Worm (Caenorhabditis elegans) whole organism, L4 larva: ENCODE measurements around the gene ZC116.5.

ENCODE experiments used
- D1046.2 ChIP-seq: fragments of 200-800 bp; sonication (Bioruptor generic); IDR thresholded peaks from 2 replicates; pipeline ENCODE4 v1.3.6; 2022; ENCODE audit warnings: missing genetic modification characterization, missing compliant biosample characterization
- F44E2.7 ChIP-seq: fragments of 200-800 bp; sonication (Bioruptor generic); IDR thresholded peaks from 2 replicates; pipeline ENCODE4 v2.1.2; 2022; ENCODE audit warnings: missing genetic modification characterization, missing compliant biosample characterization
- R02D3.7 ChIP-seq: fragments of 150-350 bp; sonication (generic microtip); optimal IDR thresholded peaks from 3 replicates; lab custom pipeline; 2014; ENCODE audit warnings: missing biosample characterization, missing genetic modification characterization
- Y105C5A.15 ChIP-seq: fragments of 200-800 bp; sonication (Bioruptor generic); IDR thresholded peaks from 2 replicates; pipeline ENCODE4 v1.3.6; 2022; ENCODE audit warnings: missing genetic modification characterization, missing compliant biosample characterization
- Y75B8A.6 ChIP-seq: fragments of 200-800 bp; sonication (Bioruptor generic); IDR thresholded peaks from 2 replicates; pipeline ENCODE4 v1.3.6; 2022; ENCODE audit warnings: missing genetic modification reagents, missing genetic modification characterization, missing compliant biosample characterization
- ZK337.2 ChIP-seq: fragments of 200-800 bp; sonication (Bioruptor generic); IDR thresholded peaks from 2 replicates; pipeline ENCODE4 v1.3.6; 2022; ENCODE audit warnings: missing genetic modification reagents, missing genetic modification characterization, missing compliant biosample characterization
- ZK546.5 ChIP-seq, 2 experiments: sonication (generic microtip); optimal IDR thresholded peaks; 2 replicates each; lab custom pipeline; 2017; ENCODE audit warnings: missing biosample characterization in 2 of 2, missing genetic modification characterization in 2 of 2
- aha-1 ChIP-seq: fragments of 150-350 bp; peaks from one replicate; lab custom pipeline; 2014; ENCODE audit warnings: missing biosample characterization, missing genetic modification characterization
- ama-1 ChIP-seq: fragments of 150-350 bp; optimal IDR thresholded peaks from 2 replicates; lab custom pipeline; 2014; ENCODE audit warnings: inconsistent platforms, mixed read lengths
- attf-4 ChIP-seq: sonication (generic microtip); optimal IDR thresholded peaks from 3 replicates; lab custom pipeline; 2017; ENCODE audit warnings: missing biosample characterization, missing genetic modification characterization
- ceh-44 ChIP-seq: fragments of 200-800 bp; sonication (Bioruptor generic); IDR thresholded peaks from 2 replicates; pipeline ENCODE4 v1.3.6; 2022; ENCODE audit warnings: missing genetic modification reagents, missing genetic modification characterization, missing compliant biosample characterization
- ces-1 ChIP-seq: fragments of 150-350 bp; sonication (generic microtip); optimal IDR thresholded peaks from 4 replicates; lab custom pipeline; 2014; ENCODE audit warnings: missing biosample characterization, missing genetic modification reagents, missing genetic modification characterization
- cey-2 ChIP-seq: sonication (generic microtip); optimal IDR thresholded peaks from 3 replicates; lab custom pipeline; 2017; ENCODE audit warnings: missing genetic modification characterization, mild to moderate bottlenecking, missing compliant biosample characterization, antibody characterized with exemption, borderline replicate concordance; ENCODE audit not compliant: insufficient read depth
- ctbp-1 ChIP-seq: fragments of 200-800 bp; sonication (Bioruptor generic); IDR thresholded peaks from 2 replicates; pipeline ENCODE4 v1.3.6; 2022; ENCODE audit warnings: missing genetic modification reagents, missing genetic modification characterization, missing compliant biosample characterization
- daf-16 ChIP-seq, 3 experiments: sonication (generic microtip); optimal IDR thresholded peaks; 2 replicates each; lab custom pipeline; 2016 to 2017; ENCODE audit warnings: missing genetic modification characterization in 3 of 3, missing genetic modification reagents in 3 of 3, mild to moderate bottlenecking in 2 of 3, missing compliant biosample characterization in 2 of 3, missing biosample characterization in 1 of 3, moderate library complexity in 1 of 3
- dmd-9 ChIP-seq: fragments of 200-800 bp; sonication (Bioruptor generic); IDR thresholded peaks from 2 replicates; pipeline ENCODE4 v1.3.6; 2022; ENCODE audit warnings: missing genetic modification reagents, missing genetic modification characterization, missing compliant biosample characterization
- duxl-1 ChIP-seq: sonication (generic microtip); optimal IDR thresholded peaks from 2 replicates; lab custom pipeline; 2016; ENCODE audit warnings: mild to moderate bottlenecking, missing genetic modification characterization, moderate library complexity, missing compliant biosample characterization; ENCODE audit not compliant: poor library complexity
- dve-1 ChIP-seq: sonication (generic microtip); optimal IDR thresholded peaks from 2 replicates; lab custom pipeline; 2017; ENCODE audit warnings: antibody characterized with exemption, mild to moderate bottlenecking, missing genetic modification characterization, missing compliant biosample characterization; ENCODE audit not compliant: insufficient read depth
- egl-27 ChIP-seq: sonication (generic microtip); optimal IDR thresholded peaks from 3 replicates; lab custom pipeline; 2017; ENCODE audit warnings: missing biosample characterization, missing genetic modification reagents, missing genetic modification characterization
- egl-43 ChIP-seq: fragments of 200-800 bp; sonication (Bioruptor generic); IDR thresholded peaks from 2 replicates; pipeline ENCODE4 v1.3.6; 2022; ENCODE audit warnings: missing genetic modification reagents, missing genetic modification characterization, missing compliant biosample characterization
- fos-1 ChIP-seq: fragments of 150-350 bp; optimal IDR thresholded peaks from 2 replicates; lab custom pipeline; 2014; ENCODE audit warnings: missing biosample characterization, missing genetic modification characterization
- hlh-30 ChIP-seq: sonication (generic microtip); optimal IDR thresholded peaks from 2 replicates; lab custom pipeline; 2017; ENCODE audit warnings: antibody characterized with exemption, mild to moderate bottlenecking, missing genetic modification characterization, missing compliant biosample characterization; ENCODE audit not compliant: insufficient read depth
- jun-1 ChIP-seq: fragments of 150-350 bp; optimal IDR thresholded peaks from 2 replicates; lab custom pipeline; 2014; ENCODE audit warnings: missing biosample characterization, missing genetic modification reagents, missing genetic modification characterization
- lin-15B ChIP-seq: fragments of 150-350 bp; sonication (generic microtip); optimal IDR thresholded peaks from 3 replicates; lab custom pipeline; 2014; ENCODE audit warnings: missing biosample characterization, missing genetic modification characterization
- lin-29 ChIP-seq: fragments of 200-800 bp; sonication (Bioruptor generic); IDR thresholded peaks from 2 replicates; pipeline ENCODE4 v1.3.6; 2022; ENCODE audit warnings: missing genetic modification reagents, missing genetic modification characterization, missing compliant biosample characterization
- lir-3 ChIP-seq: sonication (generic microtip); optimal IDR thresholded peaks from 2 replicates; lab custom pipeline; 2016; ENCODE audit warnings: mild to moderate bottlenecking, missing genetic modification characterization, missing compliant biosample characterization
- mdt-29 ChIP-seq: fragments of 200-800 bp; sonication (Bioruptor generic); IDR thresholded peaks from 2 replicates; pipeline ENCODE4 v1.3.6; 2022; ENCODE audit warnings: missing genetic modification reagents, missing genetic modification characterization, missing compliant biosample characterization
- mes-2 ChIP-seq: sonication (generic microtip); optimal IDR thresholded peaks from 2 replicates; lab custom pipeline; 2016; ENCODE audit warnings: missing genotype, mild to moderate bottlenecking, missing genetic modification characterization, missing compliant biosample characterization; ENCODE audit not compliant: poor library complexity, severe bottlenecking
- nhr-11 ChIP-seq: fragments of 150-350 bp; optimal IDR thresholded peaks from 2 replicates; lab custom pipeline; 2014; ENCODE audit warnings: missing biosample characterization, missing genetic modification characterization
- nhr-111 ChIP-seq: fragments of 200-800 bp; sonication (Bioruptor generic); optimal IDR thresholded peaks from 2 replicates; lab custom pipeline; 2018; ENCODE audit warnings: mild to moderate bottlenecking, missing genetic modification characterization, missing compliant biosample characterization
- nhr-25 ChIP-seq: sonication (generic microtip); optimal IDR thresholded peaks from 2 replicates; lab custom pipeline; 2017; ENCODE audit warnings: missing genetic modification characterization, mild to moderate bottlenecking, missing compliant biosample characterization, antibody characterized with exemption, moderate library complexity, borderline replicate concordance; ENCODE audit not compliant: insufficient read depth
- nhr-28 ChIP-seq: fragments of 150-350 bp; optimal IDR thresholded peaks from 2 replicates; lab custom pipeline; 2014; ENCODE audit warnings: missing biosample characterization, missing genetic modification characterization
- nhr-41 ChIP-seq: fragments of 200-800 bp; sonication (Bioruptor generic); IDR thresholded peaks from 2 replicates; pipeline ENCODE4 v1.3.6; 2022; ENCODE audit warnings: missing genetic modification reagents, missing genetic modification characterization, missing compliant biosample characterization
- nhr-48 ChIP-seq: sonication (generic microtip); optimal IDR thresholded peaks from 2 replicates; lab custom pipeline; 2016; ENCODE audit warnings: mild to moderate bottlenecking, missing genetic modification characterization, missing compliant biosample characterization
- nhr-6 ChIP-seq: fragments of 150-350 bp; optimal IDR thresholded peaks from 2 replicates; lab custom pipeline; 2014; ENCODE audit warnings: missing biosample characterization, missing genetic modification characterization
- pqm-1 ChIP-seq: sonication (generic microtip); optimal IDR thresholded peaks from 2 replicates; lab custom pipeline; 2017; ENCODE audit warnings: missing biosample characterization, missing genetic modification characterization
- rbr-2 ChIP-seq: sonication (generic microtip); optimal IDR thresholded peaks from 2 replicates; lab custom pipeline; 2016; ENCODE audit warnings: missing genotype, missing genetic modification characterization, missing compliant biosample characterization
- saeg-2 ChIP-seq: fragments of 200-800 bp; sonication (Bioruptor generic); IDR thresholded peaks from 2 replicates; pipeline ENCODE4 v1.3.6; 2022; ENCODE audit warnings: missing genetic modification reagents, missing genetic modification characterization, missing compliant biosample characterization
- sdz-12 ChIP-seq: fragments of 200-800 bp; sonication (Bioruptor generic); optimal IDR thresholded peaks from 2 replicates; lab custom pipeline; 2018; ENCODE audit warnings: mild to moderate bottlenecking, missing genetic modification characterization, missing compliant biosample characterization
- set-16 ChIP-seq: fragments of 200-800 bp; sonication (Bioruptor generic); IDR thresholded peaks from 2 replicates; pipeline ENCODE4 v1.3.6; 2022; ENCODE audit warnings: missing genetic modification reagents, missing genetic modification characterization, missing compliant biosample characterization
- skn-1 ChIP-seq: fragments of 150-350 bp; optimal IDR thresholded peaks from 2 replicates; lab custom pipeline; 2014; ENCODE audit warnings: missing biosample characterization, missing genetic modification characterization
- snpc-1.2 ChIP-seq: fragments of 200-800 bp; sonication (Bioruptor generic); IDR thresholded peaks from 2 replicates; pipeline ENCODE4 v1.3.6; 2022; ENCODE audit warnings: missing genetic modification reagents, missing genetic modification characterization, missing compliant biosample characterization
- spr-1 ChIP-seq: sonication (generic microtip); optimal IDR thresholded peaks from 2 replicates; lab custom pipeline; 2016; ENCODE audit warnings: mild to moderate bottlenecking, missing genetic modification characterization, missing compliant biosample characterization
- tag-97 ChIP-seq: fragments of 200-800 bp; sonication (Bioruptor generic); IDR thresholded peaks from 2 replicates; pipeline ENCODE4 v1.3.6; 2022; ENCODE audit warnings: missing genetic modification characterization, missing compliant biosample characterization
- tra-1 ChIP-seq: fragments of 200-800 bp; sonication (Bioruptor generic); IDR thresholded peaks from 2 replicates; pipeline ENCODE4 v1.3.6; 2022; ENCODE audit warnings: missing genetic modification reagents, missing genetic modification characterization, missing compliant biosample characterization
- unc-130 ChIP-seq: sonication (generic microtip); optimal IDR thresholded peaks from 2 replicates; lab custom pipeline; 2016; ENCODE audit warnings: missing genetic modification reagents, missing genetic modification characterization, missing compliant biosample characterization
- unc-62 ChIP-seq, 3 experiments: fragments of 150-350 bp in 1 of 3; sonication (generic microtip); optimal IDR thresholded peaks in 2 of 3; peaks in 1 of 3; 1 replicate in 1 of 3; 2 replicates in 2 of 3; lab custom pipeline; 2014 to 2017; ENCODE audit warnings: missing biosample characterization in 3 of 3, missing genetic modification characterization in 3 of 3, missing genetic modification reagents in 3 of 3, missing genotype in 1 of 3
- zfp-3 ChIP-seq: fragments of 200-800 bp; sonication (Bioruptor generic); conservative IDR thresholded peaks from 2 replicates; pipeline ENCODE4 v1.3.6; 2022; ENCODE audit warnings: missing genetic modification reagents, missing genetic modification characterization, missing compliant biosample characterization
- zip-11 ChIP-seq: fragments of 200-800 bp; sonication (Bioruptor generic); IDR thresholded peaks from 2 replicates; pipeline ENCODE4 v1.3.6; 2022; ENCODE audit warnings: missing genetic modification characterization, missing compliant biosample characterization

The ZC116.5 gene

ce11 chrV:12637238-12637690 lies 28.5 kb upstream of the ZC116.5 start, which contains the start of gene F56H9.2 (continued):
- no peak for TF ChIP-seq lin-15B
- TF ChIP-seq zip-11 (GFP tag; lab: Robert Waterston, UW): no peak
- peak; percentile 36; the same call in 1 of the 2 replicates for TF ChIP-seq mdt-29 (GFP tag; lab: Robert Waterston, UW)
- no peak for TF ChIP-seq F44E2.7 (GFP tag; lab: Robert Waterston, UW)
- TF ChIP-seq daf-16 (GFP tag; optimal IDR thresholded peaks at IDR 0.05; lab: Kevin White, UChicago): peak; percentile 52 to 55
- peak; percentile 94 for TF ChIP-seq daf-16 (tag; optimal IDR thresholded peaks at IDR 0.05; lab: Kevin White, UChicago)
- no peak for TF ChIP-seq fos-1 (tag; lab: Kevin White, UChicago)
- no peak for TF ChIP-seq egl-43 (GFP tag; lab: Robert Waterston, UW)
- peak; percentile 80; the same call in 1 of the 2 replicates for TF ChIP-seq tra-1 (GFP tag; lab: Robert Waterston, UW)
- TF ChIP-seq snpc-1.2 (GFP tag; lab: Robert Waterston, UW): no peak
- TF ChIP-seq dmd-9 (GFP tag; lab: Robert Waterston, UW): no peak
- TF ChIP-seq egl-27 (tag; lab: Kevin White, UChicago): no peak
- TF ChIP-seq pqm-1 (tag; lab: Kevin White, UChicago): no peak
- no peak; the same call in 1 of the 2 replicates for TF ChIP-seq zfp-3 (GFP tag; lab: Robert Waterston, UW)
- TF ChIP-seq unc-130: no peak
- TF ChIP-seq spr-1 (tag; lab: Kevin White, UChicago): peak; percentile 16
- no peak for TF ChIP-seq mes-2
- TF ChIP-seq nhr-48 (tag; lab: Kevin White, UChicago): peak; percentile 96
- peak; percentile 69 for TF ChIP-seq ama-1 (lab: Kevin White, UChicago)
- no peak for TF ChIP-seq duxl-1 (tag; lab: Kevin White, UChicago)
- TF ChIP-seq tag-97 (GFP tag; lab: Robert Waterston, UW): no peak
- TF ChIP-seq attf-4 (tag; lab: Kevin White, UChicago): no peak
- no peak for TF ChIP-seq set-16 (GFP tag; lab: Robert Waterston, UW)
- no peak for TF ChIP-seq ZK337.2
- peak; percentile 51 for TF ChIP-seq nhr-28 (tag; lab: Kevin White, UChicago)
- peak; percentile 67 for TF ChIP-seq nhr-25 (tag; lab: Kevin White, UChicago)
- no peak for TF ChIP-seq nhr-111 (GFP tag; lab: Kevin White, UChicago)
- no peak for TF ChIP-seq skn-1 (tag; lab: Kevin White, UChicago)
- peak; percentile 94 for TF ChIP-seq hlh-30 (tag; lab: Kevin White, UChicago)
- no peak for TF ChIP-seq R02D3.7 (tag; lab: Kevin White, UChicago)
- TF ChIP-seq dve-1: peak; percentile 86
- TF ChIP-seq lir-3 (tag; lab: Kevin White, UChicago): no peak
- no peak for TF ChIP-seq sdz-12 (GFP tag; lab: Kevin White, UChicago)
- no peak for TF ChIP-seq ZK546.5 (tag; optimal IDR thresholded peaks at IDR 0.05; lab: Kevin White, UChicago)

DNA sequence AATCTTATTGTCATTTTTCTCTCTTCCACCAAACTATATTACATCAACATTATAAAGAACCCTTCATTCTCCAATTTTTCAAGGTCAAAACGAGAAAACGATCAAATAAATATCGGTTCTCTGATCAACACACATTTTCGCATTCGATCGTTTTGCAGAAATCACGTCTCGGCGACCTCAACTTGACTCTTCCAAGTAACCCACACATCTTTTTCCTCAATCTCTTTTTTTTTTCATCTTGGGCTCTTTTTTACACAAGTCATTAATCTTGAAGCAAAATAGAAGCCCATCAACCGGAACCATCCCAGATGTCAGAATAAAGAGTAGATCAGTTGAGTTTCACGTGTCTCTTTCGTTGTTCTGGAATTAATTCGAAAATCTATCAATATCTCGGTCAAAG lies 27.5 kb upstream of the ZC116.5 start:
- TF ChIP-seq lin-29 (GFP tag; lab: Robert Waterston, UW) (no peak), fos-1 (tag; lab: Kevin White, UChicago) (no peak), cey-2 (no peak), aha-1 (peak; percentile 32), nhr-11 (tag; lab: Kevin White, UChicago) (peak; percentile 35), unc-130 (no peak), Y105C5A.15 (GFP tag; lab: Robert Waterston, UW) (no peak), nhr-41 (GFP tag; lab: Robert Waterston, UW) (no peak), saeg-2 (GFP tag; lab: Robert Waterston, UW) (no peak), zip-11 (GFP tag; lab: Robert Waterston, UW) (no peak), rbr-2 (tag; lab: Kevin White, UChicago) (no peak), Y75B8A.6 (no peak), nhr-25 (tag; lab: Kevin White, UChicago) (no peak), jun-1 (no peak), nhr-6 (tag; lab: Kevin White, UChicago) (no peak), unc-62 (GFP tag; optimal IDR thresholded peaks at IDR 0.05 in 1 of 2; lab: Kevin White, UChicago) (peak in 1 of 2 experiments; percentile 28), unc-62 (tag; optimal IDR thresholded peaks at IDR 0.05; lab: Kevin White, UChicago) (no peak), ces-1 (GFP tag; lab: Kevin White, UChicago) (no peak), R02D3.7 (tag; lab: Kevin White, UChicago) (no peak), ceh-44 (no peak), D1046.2 (GFP tag; lab: Robert Waterston, UW) (no peak), ctbp-1 (no peak)
